Worm (Caenorhabditis elegans) whole organism, midembryonic: ENCODE measurements around the gene F58H1.7.

Source experiments
- T22C8.4 ChIP-seq: fragments of 200-800 bp; sonication (Bioruptor generic); IDR thresholded peaks from 2 replicates; pipeline ENCODE4 v1.3.6; 2022; ENCODE audit warnings: missing genetic modification characterization, missing compliant biosample characterization
- cog-1 ChIP-seq: sonication (generic microtip); optimal IDR thresholded peaks from 2 replicates; lab custom pipeline; 2016; ENCODE audit warnings: missing genetic modification characterization, missing compliant biosample characterization
- flt-1 ChIP-seq: fragments of 200-800 bp; sonication (Bioruptor generic); IDR thresholded peaks from 2 replicates; pipeline ENCODE4 v1.3.6; 2022; ENCODE audit warnings: missing genetic modification characterization, missing compliant biosample characterization
- klf-2 ChIP-seq: fragments of 200-800 bp; sonication (Bioruptor generic); conservative IDR thresholded peaks from 2 replicates; pipeline ENCODE4 v1.3.6; 2022; ENCODE audit warnings: missing genetic modification reagents, missing genetic modification characterization, missing compliant biosample characterization
- med-1 ChIP-seq: sonication (generic microtip); optimal IDR thresholded peaks from 2 replicates; lab custom pipeline; 2017; ENCODE audit warnings: missing genetic modification characterization, mild to moderate bottlenecking, missing compliant biosample characterization, antibody characterized with exemption, missing genetic modification reagents; ENCODE audit not compliant: insufficient read depth
- ref-1 ChIP-seq: fragments of 200-800 bp; sonication (Bioruptor generic); conservative IDR thresholded peaks from 2 replicates; pipeline ENCODE4 v1.3.6; 2022; ENCODE audit warnings: missing genetic modification reagents, missing genetic modification characterization, missing compliant biosample characterization
- tab-1 ChIP-seq: fragments of 200-800 bp; sonication (Bioruptor generic); IDR thresholded peaks from 2 replicates; pipeline ENCODE4 v1.3.6; 2022; ENCODE audit warnings: missing genetic modification characterization, missing compliant biosample characterization
- ztf-23 ChIP-seq: fragments of 200-800 bp; sonication (Bioruptor generic); IDR thresholded peaks from 2 replicates; pipeline ENCODE4 v1.3.6; 2022; ENCODE audit warnings: missing genetic modification reagents, missing genetic modification characterization, missing compliant biosample characterization
- ztf-29 ChIP-seq: fragments of 200-800 bp; sonication (Bioruptor generic); IDR thresholded peaks from 2 replicates; pipeline ENCODE4 v1.3.6; 2022; ENCODE audit warnings: missing genetic modification reagents, missing genetic modification characterization, missing compliant biosample characterization

ce11 chrV:11941664-11942063 is 23.0 kb downstream of the F58H1.7 start:
- TF ChIP-seq ztf-29 (GFP tag; lab: Robert Waterston, UW) (no peak), klf-2 (GFP tag; lab: Robert Waterston, UW) (no peak), med-1 (GFP tag; lab: Kevin White, UChicago) (no peak), ztf-23 (GFP tag; lab: Robert Waterston, UW) (no peak), ref-1 (GFP tag; lab: Robert Waterston, UW) (no peak), flt-1 (GFP tag; lab: Robert Waterston, UW) (no peak), T22C8.4 (GFP tag; lab: Robert Waterston, UW) (no peak), cog-1 (tag; lab: Kevin White, UChicago) (no peak), tab-1 (GFP tag; lab: Robert Waterston, UW) (no peak)
